Fruit fly (Drosophila melanogaster): ENCODE data around the gene Dnz1.
A peak's percentile ranks its signal among the peaks of the same experiment; 100 is the strongest.

The Dnz1 gene

dm6 chr2L:10856328-10856942 is at the start of gene Dnz1 (continued):
- no peak for TF ChIP-seq ara (GFP tag; IDR thresholded peaks at IDR 0.05)
- TF ChIP-seq CG7928 (GFP tag; optimal IDR thresholded peaks at IDR 0.05): peak; percentile 34
- TF ChIP-seq Doc2 (GFP tag; IDR thresholded peaks at IDR 0.05): no peak
- no peak for TF ChIP-seq Atf3 (GFP tag; optimal IDR thresholded peaks at IDR 0.05)
- TF ChIP-seq Blimp-1 (GFP tag; optimal IDR thresholded peaks at IDR 0.05): peak; percentile 22
- TF ChIP-seq CG2712 (tag; optimal IDR thresholded peaks at IDR 0.05): peak; percentile 65
- no peak for TF ChIP-seq nerfin-2 (GFP tag; IDR thresholded peaks at IDR 0.05; ENCODE audit: partially characterized antibody)
- TF ChIP-seq ash1 (GFP tag; optimal IDR thresholded peaks at IDR 0.05): no peak
- peak; percentile 31 for TF ChIP-seq CG10267 (tag; optimal IDR thresholded peaks at IDR 0.05)
- no peak for TF ChIP-seq CG6254 (GFP tag; optimal IDR thresholded peaks at IDR 0.05)
- no peak for TF ChIP-seq CG10959 (GFP tag; IDR thresholded peaks at IDR 0.05)
- peak; percentile 58 for TF ChIP-seq chm (GFP tag; IDR thresholded peaks at IDR 0.05)
- TF ChIP-seq CG8388 (GFP tag; optimal IDR thresholded peaks at IDR 0.05): peak; percentile 10
- TF ChIP-seq al (GFP tag; IDR thresholded peaks at IDR 0.05): peak; percentile 39
- peak; percentile 37 for TF ChIP-seq NfI (GFP tag; optimal IDR thresholded peaks at IDR 0.05)
- TF ChIP-seq CG10147 (GFP tag; optimal IDR thresholded peaks at IDR 0.05): peak; percentile 48
- TF ChIP-seq nom (GFP tag; optimal IDR thresholded peaks at IDR 0.05): peak; percentile 4
- peak; percentile 59 for TF ChIP-seq CG18262 (tag; optimal IDR thresholded peaks at IDR 0.05)
- no peak for TF ChIP-seq CG17612 (GFP tag; IDR thresholded peaks at IDR 0.05)
- TF ChIP-seq CG10431 (GFP tag; optimal IDR thresholded peaks at IDR 0.05): no peak
- TF ChIP-seq nerfin-1 (tag; optimal IDR thresholded peaks at IDR 0.05): peak; percentile 36
- no peak for TF ChIP-seq lov (optimal IDR thresholded peaks at IDR 0.05)
- no peak for TF ChIP-seq lov (GFP tag; IDR thresholded peaks at IDR 0.05)
- TF ChIP-seq klu (GFP tag; IDR thresholded peaks at IDR 0.05): 0 out of 2 replicates have a peak, but pooled peaks have one; percentile 26
- TF ChIP-seq kah (GFP tag; optimal IDR thresholded peaks at IDR 0.05): no peak
- peak; percentile 57 for TF ChIP-seq CG32772 (GFP tag; IDR thresholded peaks at IDR 0.05)
- peak; percentile 36; the same call in 1 of the 2 replicates for TF ChIP-seq wor (GFP tag; IDR thresholded peaks at IDR 0.05)
- no peak for TF ChIP-seq ftz-f1 (GFP tag; optimal IDR thresholded peaks at IDR 0.05)
- TF ChIP-seq Gsc (GFP tag; IDR thresholded peaks at IDR 0.05): no peak
- peak; percentile 14 for TF ChIP-seq CG5180 (GFP tag; optimal IDR thresholded peaks at IDR 0.05)
- TF ChIP-seq wek (GFP tag; optimal IDR thresholded peaks at IDR 0.05): no peak
- peak; percentile 32 for TF ChIP-seq Dip3 (GFP tag; optimal IDR thresholded peaks at IDR 0.05)
- peak; percentile 48 for TF ChIP-seq CG13296 (GFP tag; optimal IDR thresholded peaks at IDR 0.05)

- TF ChIP-seq CG10462 (GFP tag; optimal IDR thresholded peaks at IDR 0.05) (no peak), CG11085 (GFP tag; IDR thresholded peaks at IDR 0.05) (no peak), pb (GFP tag; optimal IDR thresholded peaks at IDR 0.05) (no peak), pros (GFP tag; optimal IDR thresholded peaks at IDR 0.05) (no peak), CG15514 (GFP tag; optimal IDR thresholded peaks at IDR 0.05) (no peak), NC2β (GFP tag; optimal IDR thresholded peaks at IDR 0.05) (no peak), Rfx (GFP tag; IDR thresholded peaks at IDR 0.05) (no peak), H15 (GFP tag; IDR thresholded peaks at IDR 0.05) (no peak), zf30C (GFP tag; optimal IDR thresholded peaks at IDR 0.05) (no peak), croc (GFP tag; conservative IDR thresholded peaks at IDR 0.05) (no peak), seq (GFP tag; IDR thresholded peaks at IDR 0.05) (no peak), CG17612 (GFP tag; IDR thresholded peaks at IDR 0.05) (no peak)
Measured at dm6 chr2L:10901685-10902084, 45.2 kb upstream of the Dnz1 start, which contains the start of gene CG14070. Gene CG14070, minus strand, starts transcription at chr2L:10901785.
